Fruit fly (Drosophila melanogaster) whole organism, adult: ENCODE data around the gene Prosbeta7.

Source experiments
- CG14711 ChIP-seq: fragments of 200-800 bp; sonication (Bioruptor generic); optimal IDR thresholded peaks from 2 replicates; lab custom pipeline; 2018; ENCODE audit warnings: missing biosample characterization, mild to moderate bottlenecking, missing genetic modification characterization, moderate library complexity
- CG1620 ChIP-seq: fragments of 200-800 bp; sonication (Bioruptor generic); optimal IDR thresholded peaks from 2 replicates; lab custom pipeline; 2016; ENCODE audit warnings: missing biosample characterization, missing genetic modification characterization
- CG5204 ChIP-seq: fragments of 200-800 bp; sonication (Bioruptor generic); optimal IDR thresholded peaks from 2 replicates; lab custom pipeline; 2016; ENCODE audit warnings: missing biosample characterization, missing genetic modification characterization
- Crg-1 ChIP-seq: fragments of 200-800 bp; sonication (Bioruptor generic); optimal IDR thresholded peaks from 2 replicates; lab custom pipeline; 2016; ENCODE audit warnings: missing biosample characterization, missing genetic modification characterization
- Hr96 ChIP-seq: fragments of 200-800 bp; sonication (Bioruptor generic); optimal IDR thresholded peaks from 2 replicates; lab custom pipeline; 2016; ENCODE audit warnings: missing biosample characterization, missing genetic modification characterization
- Mnt ChIP-seq: fragments of 200-800 bp; sonication (Bioruptor generic); optimal IDR thresholded peaks from 2 replicates; lab custom pipeline; 2016; ENCODE audit warnings: missing biosample characterization, mild to moderate bottlenecking, missing genetic modification characterization
- bab1 ChIP-seq: fragments of 200-800 bp; sonication (Bioruptor generic); optimal IDR thresholded peaks from 3 replicates; lab custom pipeline; 2019; ENCODE audit warnings: missing biosample characterization, mild to moderate bottlenecking, missing genetic modification characterization, moderate library complexity
- cic ChIP-seq: fragments of 200-800 bp; sonication (Bioruptor generic); optimal IDR thresholded peaks from 2 replicates; lab custom pipeline; 2017; ENCODE audit warnings: missing biosample characterization, mild to moderate bottlenecking, missing genetic modification characterization, moderate library complexity
- cnc ChIP-seq, 2 experiments: fragments of >200 bp; optimal IDR thresholded peaks; 2 replicates each; lab custom pipeline; 2017
- kay ChIP-seq: fragments of 200-800 bp; sonication (Bioruptor generic); peaks from one replicate; lab custom pipeline; 2016; ENCODE audit warnings: missing biosample characterization, missing genetic modification characterization, borderline replicate concordance
- ovo ChIP-seq: fragments of 200-800 bp; sonication (Bioruptor generic); optimal IDR thresholded peaks from 2 replicates; lab custom pipeline; 2016; ENCODE audit warnings: missing biosample characterization, missing genetic modification characterization
- pad ChIP-seq: fragments of 200-800 bp; sonication (Bioruptor generic); optimal IDR thresholded peaks from 3 replicates; lab custom pipeline; 2017; ENCODE audit warnings: missing biosample characterization, missing genetic modification characterization, mild to moderate bottlenecking, moderate library complexity, missing genetic modification reagents
- tj ChIP-seq: fragments of 200-800 bp; sonication (Bioruptor generic); optimal IDR thresholded peaks from 3 replicates; lab custom pipeline; 2017; ENCODE audit warnings: missing biosample characterization, mild to moderate bottlenecking, missing genetic modification characterization, moderate library complexity
- toe ChIP-seq: fragments of 200-800 bp; sonication (Bioruptor generic); optimal IDR thresholded peaks from 2 replicates; lab custom pipeline; 2016; ENCODE audit warnings: missing biosample characterization, missing genetic modification characterization

- TF ChIP-seq toe (GFP tag; lab: Kevin White, UChicago) (no peak), CG1620 (GFP tag; lab: Kevin White, UChicago) (no peak), bab1 (GFP tag; lab: Kevin White, UChicago) (no peak), CG5204 (no peak), kay (GFP tag; lab: Kevin White, UChicago) (no peak), CG14711 (tag; lab: Kevin White, UChicago) (no peak), tj (GFP tag; lab: Kevin White, UChicago) (no peak), cic (no peak), Mnt (GFP tag; lab: Kevin White, UChicago) (no peak), Crg-1 (GFP tag; lab: Kevin White, UChicago) (no peak), pad (GFP tag; lab: Kevin White, UChicago) (no peak), Hr96 (GFP tag; lab: Kevin White, UChicago) (no peak), cnc (optimal IDR thresholded peaks at IDR 0.05; lab: Kevin White, UChicago) (no peak), ovo (GFP tag; lab: Kevin White, UChicago) (no peak)
Observed at dm6 chr3R:5330338-5330737, 27.8 kb downstream of the Prosbeta7 start.
